Fruit fly (Drosophila melanogaster) whole organism, embryonic: ENCODE results near the gene ver.

ENCODE experiments used
- Bdp1 ChIP-seq: fragments of 200-800 bp; sonication (Bioruptor generic); optimal IDR thresholded peaks from 3 replicates; lab custom pipeline; 2016; ENCODE audit warnings: missing biosample characterization, missing genetic modification characterization
- CG12299 ChIP-seq: fragments of 200-800 bp; sonication (Bioruptor generic); optimal IDR thresholded peaks from 2 replicates; lab custom pipeline; 2018; ENCODE audit warnings: missing biosample characterization, mild to moderate bottlenecking, missing genetic modification characterization
- CG1233 ChIP-seq: fragments of 200-800 bp; sonication (Bioruptor generic); optimal IDR thresholded peaks from 4 replicates; lab custom pipeline; 2018; ENCODE audit warnings: missing biosample characterization, mild to moderate bottlenecking, missing genetic modification characterization
- CG14014 ChIP-seq: fragments of 200-800 bp; sonication (Bioruptor generic); IDR thresholded peaks from 2 replicates; pipeline ENCODE4 v1.3.6; 2022; ENCODE audit warnings: missing biosample characterization, missing genetic modification characterization
- CG14965 ChIP-seq: fragments of 200-800 bp; sonication (Bioruptor generic); optimal IDR thresholded peaks from 2 replicates; lab custom pipeline; 2016; ENCODE audit warnings: missing biosample characterization, missing genetic modification characterization, borderline replicate concordance
- CG17328 ChIP-seq: fragments of 200-800 bp; sonication (Bioruptor generic); IDR thresholded peaks from 2 replicates; pipeline ENCODE4 v1.3.6; 2022; ENCODE audit warnings: missing biosample characterization, missing genetic modification characterization
- CG17385 ChIP-seq: fragments of 200-800 bp; sonication (Bioruptor generic); optimal IDR thresholded peaks from 3 replicates; lab custom pipeline; 2018; ENCODE audit warnings: missing biosample characterization, mild to moderate bottlenecking, missing genetic modification characterization
- CG18476 ChIP-seq: fragments of 200-800 bp; sonication (Bioruptor generic); optimal IDR thresholded peaks from 2 replicates; lab custom pipeline; 2016; ENCODE audit warnings: missing biosample characterization, mild to moderate bottlenecking, missing genetic modification characterization
- CG31441 ChIP-seq: fragments of 200-800 bp; sonication (Bioruptor generic); IDR thresholded peaks from 2 replicates; pipeline ENCODE4 v1.3.6; 2022; ENCODE audit warnings: missing biosample characterization, missing genetic modification characterization
- CG34376 ChIP-seq: fragments of 200-800 bp; sonication (Bioruptor generic); optimal IDR thresholded peaks from 2 replicates; lab custom pipeline; 2018; ENCODE audit warnings: missing biosample characterization, mild to moderate bottlenecking, missing genetic modification characterization
- CG3847 ChIP-seq: fragments of 200-800 bp; sonication (Bioruptor generic); IDR thresholded peaks from 2 replicates; pipeline ENCODE4 v1.3.6; 2022; ENCODE audit warnings: missing biosample characterization, missing genetic modification characterization
- CG4854 ChIP-seq: fragments of 200-800 bp; sonication (Bioruptor generic); optimal IDR thresholded peaks from 2 replicates; lab custom pipeline; 2016; ENCODE audit warnings: missing biosample characterization, missing genetic modification characterization, inconsistent platforms
- CG6689 ChIP-seq: fragments of 200-800 bp; sonication (Bioruptor generic); IDR thresholded peaks from 2 replicates; pipeline ENCODE4 v1.3.6; 2022; ENCODE audit warnings: missing biosample characterization, missing genetic modification characterization
- CG8388 ChIP-seq: fragments of 200-800 bp; sonication (Bioruptor generic); optimal IDR thresholded peaks from 2 replicates; lab custom pipeline; 2019; ENCODE audit warnings: missing biosample characterization, mild to moderate bottlenecking, missing genetic modification characterization, moderate library complexity
- CG8478 ChIP-seq: fragments of >200 bp; optimal IDR thresholded peaks from 2 replicates; lab custom pipeline; 2018
- Camta ChIP-seq: fragments of 200-800 bp; sonication (Bioruptor generic); optimal IDR thresholded peaks from 2 replicates; lab custom pipeline; 2016; ENCODE audit warnings: missing biosample characterization, missing genetic modification characterization
- D19A ChIP-seq: fragments of 200-800 bp; optimal IDR thresholded peaks from 3 replicates; lab custom pipeline; 2019; ENCODE audit warnings: missing biosample characterization, mild to moderate bottlenecking, missing genetic modification characterization, moderate library complexity
- Deaf1 ChIP-seq: fragments of 200-800 bp; optimal IDR thresholded peaks from 3 replicates; lab custom pipeline; 2019; ENCODE audit warnings: missing biosample characterization, mild to moderate bottlenecking, missing genetic modification characterization, moderate library complexity
- Dll ChIP-seq: fragments of 200-800 bp; sonication (Bioruptor generic); IDR thresholded peaks from 4 replicates; pipeline ENCODE4 v1.3.6; 2022; ENCODE audit warnings: missing biosample characterization, missing genetic modification characterization; ENCODE audit not compliant: partially characterized antibody
- Doc3 ChIP-seq: fragments of 200-800 bp; sonication (Bioruptor generic); IDR thresholded peaks from 3 replicates; pipeline ENCODE4 v1.3.6; 2022; ENCODE audit warnings: missing biosample characterization, missing genetic modification characterization; ENCODE audit not compliant: partially characterized antibody
- Drgx ChIP-seq: fragments of 200-800 bp; sonication (Bioruptor generic); IDR thresholded peaks from 2 replicates; pipeline ENCODE4 v1.3.6; 2022; ENCODE audit warnings: missing biosample characterization, missing genetic modification characterization
- ERR ChIP-seq: fragments of 200-800 bp; sonication (Bioruptor generic); optimal IDR thresholded peaks from 2 replicates; lab custom pipeline; 2016; ENCODE audit warnings: missing biosample characterization, missing genetic modification characterization
- Hsf ChIP-seq: fragments of 200-800 bp; sonication (Bioruptor generic); optimal IDR thresholded peaks from 3 replicates; lab custom pipeline; 2016; ENCODE audit warnings: missing biosample characterization, missing genetic modification characterization
- Meics ChIP-seq: fragments of 200-800 bp; sonication (Bioruptor generic); optimal IDR thresholded peaks from 2 replicates; lab custom pipeline; 2017; ENCODE audit warnings: missing biosample characterization, mild to moderate bottlenecking, missing genetic modification characterization
- Myb ChIP-seq: fragments of 200-800 bp; sonication (Bioruptor generic); optimal IDR thresholded peaks from 2 replicates; lab custom pipeline; 2016; ENCODE audit warnings: missing biosample characterization, missing genetic modification characterization
- NC2α ChIP-seq: fragments of 200-800 bp; sonication (Bioruptor generic); optimal IDR thresholded peaks from 2 replicates; lab custom pipeline; 2016; ENCODE audit warnings: missing biosample characterization, missing genetic modification characterization
- Pdp1 ChIP-seq, 2 experiments: fragments of 200-800 bp; sonication (Bioruptor generic); optimal IDR thresholded peaks; 3 replicates each; lab custom pipeline; 2016; ENCODE audit warnings: missing biosample characterization in 2 of 2, missing genetic modification characterization in 2 of 2, mild to moderate bottlenecking in 1 of 2, moderate library complexity in 1 of 2
- Ptx1 ChIP-seq: fragments of 200-800 bp; sonication (Bioruptor generic); IDR thresholded peaks from 2 replicates; pipeline ENCODE4 v1.3.6; 2022; ENCODE audit warnings: missing biosample characterization, missing genetic modification characterization
- Rfx ChIP-seq: fragments of 200-800 bp; sonication (Bioruptor generic); IDR thresholded peaks from 2 replicates; pipeline ENCODE4 v1.3.6; 2022; ENCODE audit warnings: missing biosample characterization, missing genetic modification characterization
- Six4 ChIP-seq: fragments of 200-800 bp; sonication (Bioruptor generic); optimal IDR thresholded peaks from 2 replicates; lab custom pipeline; 2016; ENCODE audit warnings: missing biosample characterization, missing genetic modification characterization
- Sox100B ChIP-seq: fragments of 200-800 bp; sonication (Bioruptor generic); optimal IDR thresholded peaks from 3 replicates; lab custom pipeline; 2018; ENCODE audit warnings: missing biosample characterization, mild to moderate bottlenecking, missing genetic modification characterization
- Ssrp ChIP-seq: fragments of 200-800 bp; sonication (Bioruptor generic); optimal IDR thresholded peaks from 2 replicates; lab custom pipeline; 2018; ENCODE audit warnings: missing biosample characterization, mild to moderate bottlenecking, missing genetic modification characterization, moderate library complexity
- bigmax ChIP-seq: fragments of 200-800 bp; sonication (Bioruptor generic); optimal IDR thresholded peaks from 2 replicates; lab custom pipeline; 2018; ENCODE audit warnings: missing biosample characterization, mild to moderate bottlenecking, missing genetic modification characterization
- btn ChIP-seq: fragments of 200-800 bp; sonication (Bioruptor generic); optimal IDR thresholded peaks from 2 replicates; lab custom pipeline; 2016; ENCODE audit warnings: missing biosample characterization, missing genetic modification characterization
- cg ChIP-seq: fragments of 200-800 bp; sonication (Bioruptor generic); optimal IDR thresholded peaks from 3 replicates; lab custom pipeline; 2019; ENCODE audit warnings: missing biosample characterization, mild to moderate bottlenecking, missing genetic modification characterization, moderate library complexity
- crol ChIP-seq: fragments of 200-800 bp; sonication (Bioruptor generic); IDR thresholded peaks from 2 replicates; pipeline ENCODE4 v1.3.6; 2022; ENCODE audit warnings: missing biosample characterization, missing genetic modification characterization
- da ChIP-seq: fragments of 200-800 bp; sonication (Bioruptor generic); optimal IDR thresholded peaks from 2 replicates; lab custom pipeline; 2016; ENCODE audit warnings: missing biosample characterization, missing genetic modification characterization
- danr ChIP-seq: fragments of 200-800 bp; sonication (Bioruptor generic); IDR thresholded peaks from 2 replicates; pipeline ENCODE4 v1.3.6; 2022; ENCODE audit warnings: missing biosample characterization, missing genetic modification characterization
- jing ChIP-seq: fragments of 200-800 bp; sonication (Bioruptor generic); optimal IDR thresholded peaks from 2 replicates; lab custom pipeline; 2018; ENCODE audit warnings: missing biosample characterization, mild to moderate bottlenecking, missing genetic modification characterization
- lilli ChIP-seq: fragments of 200-800 bp; sonication (Bioruptor generic); optimal IDR thresholded peaks from 3 replicates; lab custom pipeline; 2016; ENCODE audit warnings: missing biosample characterization, missing genetic modification characterization
- lov ChIP-seq, 2 experiments: fragments of 200-800 bp in 1 of 2; fragments of >200 bp in 1 of 2; sonication (Bioruptor generic) in 1 of 2; IDR thresholded peaks in 1 of 2; optimal IDR thresholded peaks in 1 of 2; 2 replicates in 1 of 2; 3 replicates in 1 of 2; pipeline versions ENCODE4 v1.3.6 to Lab custom; 2017 to 2022; ENCODE audit warnings: missing biosample characterization in 1 of 2, missing genetic modification characterization in 1 of 2
- pnt ChIP-seq: fragments of 200-800 bp; sonication (Bioruptor generic); optimal IDR thresholded peaks from 3 replicates; lab custom pipeline; 2016; ENCODE audit warnings: missing biosample characterization, missing genetic modification characterization
- pzg ChIP-seq: fragments of 200-800 bp; sonication (Bioruptor generic); optimal IDR thresholded peaks from 3 replicates; lab custom pipeline; 2018; ENCODE audit warnings: missing biosample characterization, mild to moderate bottlenecking, missing genetic modification characterization, moderate library complexity
- ro ChIP-seq: fragments of 200-800 bp; sonication (Bioruptor generic); IDR thresholded peaks from 2 replicates; pipeline ENCODE4 v1.3.6; 2022; ENCODE audit warnings: missing biosample characterization, missing genetic modification characterization
- row ChIP-seq: fragments of 200-800 bp; sonication (Bioruptor generic); IDR thresholded peaks from 3 replicates; pipeline ENCODE4 v1.3.6; 2022; ENCODE audit warnings: missing biosample characterization, missing genetic modification characterization
- slou ChIP-seq: fragments of 200-800 bp; sonication (Bioruptor generic); optimal IDR thresholded peaks from 3 replicates; lab custom pipeline; 2016; ENCODE audit warnings: missing biosample characterization, missing genetic modification characterization
- slp2 ChIP-seq: fragments of 200-800 bp; sonication (Bioruptor generic); optimal IDR thresholded peaks from 2 replicates; lab custom pipeline; 2016; ENCODE audit warnings: missing biosample characterization, missing genetic modification characterization
- so ChIP-seq: fragments of 200-800 bp; sonication (Bioruptor generic); IDR thresholded peaks from 3 replicates; pipeline ENCODE4 v1.3.6; 2022; ENCODE audit warnings: missing biosample characterization, missing genetic modification characterization
- trem ChIP-seq: fragments of 200-800 bp; optimal IDR thresholded peaks from 3 replicates; lab custom pipeline; 2019; ENCODE audit warnings: missing biosample characterization, mild to moderate bottlenecking, missing genetic modification characterization, moderate library complexity
- trh ChIP-seq: fragments of 200-800 bp; sonication (Bioruptor generic); optimal IDR thresholded peaks from 2 replicates; lab custom pipeline; 2016; ENCODE audit warnings: missing biosample characterization, missing genetic modification characterization
- wor ChIP-seq: fragments of 200-800 bp; sonication (Bioruptor generic); IDR thresholded peaks from 2 replicates; pipeline ENCODE4 v1.3.6; 2022; ENCODE audit warnings: missing biosample characterization, missing genetic modification characterization

ver gene

dm6 chr3L:12514762-12515215 is 9.0 kb upstream of the ver start, which contains the start of the genes sti and tral (continued):
- peak; percentile 84 to 95 for TF ChIP-seq Pdp1 (GFP tag; optimal IDR thresholded peaks at IDR 0.05; lab: Kevin White, UChicago)
- TF ChIP-seq trh (GFP tag; lab: Kevin White, UChicago), result peak; percentile 83
- peak; percentile 91 for TF ChIP-seq da (GFP tag; lab: Kevin White, UChicago)
- peak; percentile 93 for TF ChIP-seq Myb
- peak; percentile 97 for TF ChIP-seq trem (tag; lab: Kevin White, UChicago)
- no peak for TF ChIP-seq bigmax
- TF ChIP-seq NC2α (GFP tag; lab: Kevin White, UChicago), result peak; percentile 89
- no peak for TF ChIP-seq crol (GFP tag; lab: Robert Waterston, UW)
- peak; percentile 31 for TF ChIP-seq CG14965 (GFP tag; lab: Kevin White, UChicago)
- TF ChIP-seq slp2 (GFP tag; lab: Kevin White, UChicago), result peak; percentile 90
- TF ChIP-seq CG1233 (GFP tag; lab: Kevin White, UChicago), result peak; percentile 82
- peak; percentile 69 for TF ChIP-seq CG8388 (GFP tag; lab: Kevin White, UChicago)
- TF ChIP-seq pzg (GFP tag; lab: Kevin White, UChicago), result peak; percentile 93
- TF ChIP-seq Camta, result peak; percentile 91
- TF ChIP-seq Ptx1, result peak; percentile 90
- TF ChIP-seq Sox100B (GFP tag; lab: Kevin White, UChicago), result peak; percentile 77
- no peak for TF ChIP-seq CG8478 (lab: Kevin White, UChicago)
- TF ChIP-seq Bdp1 (GFP tag; lab: Kevin White, UChicago), result peak; percentile 84
- TF ChIP-seq ro, result peak; percentile 57; the same call in 1 of the 2 replicates
- TF ChIP-seq danr (GFP tag; lab: Robert Waterston, UW), result peak; percentile 66; the same call in 1 of the 2 replicates
- peak; percentile 68; the same call in 2 of the 3 replicates for TF ChIP-seq so (GFP tag; lab: Robert Waterston, UW)
- TF ChIP-seq Drgx (GFP tag; lab: Robert Waterston, UW), result peak; percentile 49
- TF ChIP-seq jing (GFP tag; lab: Kevin White, UChicago), result peak; percentile 64
- no peak for TF ChIP-seq lov (optimal IDR thresholded peaks at IDR 0.05; lab: Kevin White, UChicago)
- peak; percentile 86; the same call in 2 of the 3 replicates for TF ChIP-seq lov (GFP tag; IDR thresholded peaks at IDR 0.05; lab: Robert Waterston, UW)
- TF ChIP-seq Meics (GFP tag; lab: Kevin White, UChicago), result peak; percentile 88
- peak; percentile 78 for TF ChIP-seq Ssrp
- peak; percentile 88 for TF ChIP-seq CG18476 (GFP tag; lab: Kevin White, UChicago)
- TF ChIP-seq Six4, result peak; percentile 70
- peak; percentile 92 for TF ChIP-seq CG34376 (GFP tag; lab: Kevin White, UChicago)
- TF ChIP-seq Hsf, result peak; percentile 95
- TF ChIP-seq Dll (GFP tag; lab: Robert Waterston, UW), result peak; percentile 31; the same call in 2 of the 4 replicates
- peak; percentile 91 for TF ChIP-seq CG3847 (GFP tag; lab: Robert Waterston, UW)
- peak; percentile 87 for TF ChIP-seq slou
- peak; percentile 68 for TF ChIP-seq CG12299 (tag; lab: Kevin White, UChicago)
- no peak for TF ChIP-seq Doc3
- TF ChIP-seq Deaf1 (tag; lab: Kevin White, UChicago), result peak; percentile 76
- peak; percentile 80 for TF ChIP-seq CG17385 (GFP tag; lab: Kevin White, UChicago)
- peak; percentile 88 for TF ChIP-seq row (GFP tag; lab: Robert Waterston, UW)
- peak; percentile 87 for TF ChIP-seq CG6689 (GFP tag; lab: Robert Waterston, UW)
- peak; percentile 87 for TF ChIP-seq CG14014 (GFP tag; lab: Robert Waterston, UW)
- TF ChIP-seq pnt, result peak; percentile 92
- peak; percentile 86 for TF ChIP-seq ERR
- TF ChIP-seq wor (GFP tag; lab: Robert Waterston, UW), result peak; percentile 65
- peak; percentile 47 for TF ChIP-seq D19A (tag; lab: Kevin White, UChicago)
- peak; percentile 92 for TF ChIP-seq Rfx (GFP tag; lab: Robert Waterston, UW)
- peak; percentile 97 for TF ChIP-seq lilli (GFP tag; lab: Kevin White, UChicago)
- peak; percentile 74 for TF ChIP-seq btn (GFP tag; lab: Kevin White, UChicago)
- peak; percentile 83; the same call in 1 of the 2 replicates for TF ChIP-seq CG31441 (GFP tag; lab: Robert Waterston, UW)
- peak; percentile 88 for TF ChIP-seq CG4854
- TF ChIP-seq cg (GFP tag; lab: Kevin White, UChicago), result no peak
- TF ChIP-seq CG17328 (GFP tag; lab: Robert Waterston, UW), result peak; percentile 68
